Fruit fly (Drosophila melanogaster) whole organism, prepupa: ENCODE measurements around the gene CG1304.

Experiments used
- CG10669 ChIP-seq: fragments of 200-800 bp; sonication (Bioruptor generic); optimal IDR thresholded peaks from 3 replicates; lab custom pipeline; 2018; ENCODE audit warnings: missing biosample characterization, mild to moderate bottlenecking, missing genetic modification characterization, moderate library complexity
- CG8632 ChIP-seq: fragments of 200-800 bp; sonication (Bioruptor generic); optimal IDR thresholded peaks from 3 replicates; lab custom pipeline; 2016; ENCODE audit warnings: missing biosample characterization, missing genetic modification characterization
- CG9139 ChIP-seq: fragments of 200-800 bp; sonication (Bioruptor generic); optimal IDR thresholded peaks from 3 replicates; lab custom pipeline; 2017; ENCODE audit warnings: missing biosample characterization, mild to moderate bottlenecking, missing genetic modification characterization
- Hr38 ChIP-seq: sonication (Bioruptor generic); optimal IDR thresholded peaks from 2 replicates; lab custom pipeline; 2016; ENCODE audit warnings: missing biosample characterization, missing genetic modification characterization

dm6 chrX:20916436-20916835 lies 48.8 kb downstream of the CG1304 start:
- TF ChIP-seq CG9139 (GFP tag; lab: Kevin White, UChicago) (no peak), Hr38 (GFP tag; lab: Kevin White, UChicago) (no peak), CG10669 (GFP tag; lab: Kevin White, UChicago) (no peak), CG8632 (GFP tag; lab: Kevin White, UChicago) (no peak)
